Fruit fly (Drosophila melanogaster): ENCODE results near the gene CG42714.

CG42714 gene

DNA sequence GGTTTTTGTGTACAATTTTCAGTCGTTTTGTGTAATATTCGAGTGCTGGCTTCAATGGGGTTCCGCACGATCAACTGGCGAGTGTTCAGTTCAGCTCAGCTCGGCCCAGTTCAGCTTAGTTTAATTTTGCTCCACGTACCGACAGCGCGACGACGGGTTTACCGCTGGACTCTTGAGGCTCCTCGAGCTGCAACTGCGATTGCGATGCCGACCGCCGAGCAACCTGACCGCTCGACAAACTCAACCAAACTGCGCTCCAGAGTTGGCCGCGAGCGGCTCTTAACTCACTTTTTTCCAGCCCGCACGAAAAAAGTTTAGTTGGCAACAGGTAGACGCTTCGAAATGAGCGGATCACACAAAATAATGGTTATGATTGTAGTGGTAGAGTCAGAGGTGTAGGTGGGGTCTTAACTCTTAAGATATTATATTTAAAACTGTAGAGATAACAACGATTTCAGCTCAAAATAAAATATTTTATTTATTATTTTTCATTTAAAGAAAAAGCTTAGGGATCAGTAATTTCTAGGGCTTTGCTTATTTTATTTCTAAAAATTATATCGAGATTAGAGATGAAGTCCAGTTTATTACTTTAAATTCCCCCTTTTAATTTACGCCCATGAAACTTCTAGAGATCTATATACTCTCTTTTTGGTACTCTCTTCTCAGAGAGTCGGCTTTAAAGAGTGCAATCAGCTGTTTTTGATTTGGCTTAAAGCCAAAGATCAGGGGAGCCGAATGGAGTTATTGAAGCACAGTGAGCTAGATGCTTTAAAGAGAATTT is 22.7 kb upstream of the CG42714 start, which contains the start of gene Best2 (continued):
- TF ChIP-seq p53 (GFP tag; optimal IDR thresholded peaks at IDR 0.05): no peak
- no peak for TF ChIP-seq CG2199 (GFP tag; IDR thresholded peaks at IDR 0.05)
- peak; percentile 39 for TF ChIP-seq NC2β (GFP tag; optimal IDR thresholded peaks at IDR 0.05)
- peak; percentile 2 for TF ChIP-seq mirr (GFP tag; optimal IDR thresholded peaks at IDR 0.05)
- peak; percentile 85 for TF ChIP-seq CG3281 (GFP tag; optimal IDR thresholded peaks at IDR 0.05)
- TF ChIP-seq pfk (GFP tag; optimal IDR thresholded peaks at IDR 0.05): no peak
- TF ChIP-seq zfh1 (GFP tag; IDR thresholded peaks at IDR 0.05): peak; percentile 88
- TF ChIP-seq Chrac-16 (GFP tag; optimal IDR thresholded peaks at IDR 0.05): peak; percentile 83
- peak; percentile 46 for TF ChIP-seq MTF-1 (GFP tag; optimal IDR thresholded peaks at IDR 0.05; ENCODE audit: borderline replicate concordance)
- TF ChIP-seq h (optimal IDR thresholded peaks at IDR 0.05): no peak
- TF ChIP-seq cwo (GFP tag; optimal IDR thresholded peaks at IDR 0.05): peak; percentile 80
- TF ChIP-seq CG4328 (GFP tag; optimal IDR thresholded peaks at IDR 0.05): peak; percentile 85
- TF ChIP-seq CG14965 (GFP tag; optimal IDR thresholded peaks at IDR 0.05; ENCODE audit: borderline replicate concordance): no peak
- no peak for TF ChIP-seq Dll (GFP tag; IDR thresholded peaks at IDR 0.05; ENCODE audit: partially characterized antibody)
- no peak for TF ChIP-seq ato (GFP tag; IDR thresholded peaks at IDR 0.05; ENCODE audit: partially characterized antibody)
- TF ChIP-seq Lhr (GFP tag; optimal IDR thresholded peaks at IDR 0.05): peak; percentile 23
- peak; percentile 96 for TF ChIP-seq sens (GFP tag)
- peak; percentile 52; the same call in 1 of the 2 replicates for TF ChIP-seq Dip2 (GFP tag; IDR thresholded peaks at IDR 0.05)
- peak; percentile 31 for TF ChIP-seq CG5245 (GFP tag; optimal IDR thresholded peaks at IDR 0.05)
- peak; percentile 23 for TF ChIP-seq en (GFP tag; optimal IDR thresholded peaks at IDR 0.05)
- peak; percentile 90 for TF ChIP-seq B-H1 (GFP tag; IDR thresholded peaks at IDR 0.05)
- TF ChIP-seq cato (GFP tag; optimal IDR thresholded peaks at IDR 0.05; ENCODE audit: borderline replicate concordance): peak; percentile 63
- peak; percentile 43 for TF ChIP-seq exex (tag; optimal IDR thresholded peaks at IDR 0.05)
- TF ChIP-seq danr (GFP tag; IDR thresholded peaks at IDR 0.05): peak; percentile 84
- no peak for TF ChIP-seq inv (GFP tag; IDR thresholded peaks at IDR 0.05; ENCODE audit: partially characterized antibody)
- peak; percentile 86 for TF ChIP-seq CG11560 (tag; IDR thresholded peaks at IDR 0.05)
- TF ChIP-seq CG11504 (tag; optimal IDR thresholded peaks at IDR 0.05): peak; percentile 90
- peak; percentile 95 for TF ChIP-seq row (GFP tag; IDR thresholded peaks at IDR 0.05)
- peak; percentile 78 for TF ChIP-seq CG18619 (GFP tag; optimal IDR thresholded peaks at IDR 0.05)
- TF ChIP-seq CG8388 (GFP tag; optimal IDR thresholded peaks at IDR 0.05): peak; percentile 85
- peak; percentile 26; the same call in 1 of the 2 replicates for TF ChIP-seq bowl (GFP tag; IDR thresholded peaks at IDR 0.05)
- TF ChIP-seq CG1792 (GFP tag; optimal IDR thresholded peaks at IDR 0.05): peak; percentile 61
- TF ChIP-seq Ets97D (GFP tag; optimal IDR thresholded peaks at IDR 0.05): peak; percentile 28
- TF ChIP-seq CG7839 (tag; optimal IDR thresholded peaks at IDR 0.05): peak; percentile 96
- TF ChIP-seq seq (GFP tag; IDR thresholded peaks at IDR 0.05): peak; percentile 89
- peak; percentile 62 for TF ChIP-seq fu2 (GFP tag; optimal IDR thresholded peaks at IDR 0.05)
- peak; percentile 94 for TF ChIP-seq Ptx1 (GFP tag; IDR thresholded peaks at IDR 0.05)
- peak; percentile 95 for TF ChIP-seq CG13424 (tag; optimal IDR thresholded peaks at IDR 0.05)
- no peak for TF ChIP-seq CG7963 (GFP tag; IDR thresholded peaks at IDR 0.05; ENCODE audit: partially characterized antibody)
- peak; percentile 90 for TF ChIP-seq CG32772 (GFP tag; IDR thresholded peaks at IDR 0.05)
- peak; percentile 79 for TF ChIP-seq caup (GFP tag; optimal IDR thresholded peaks at IDR 0.05; ENCODE audit: severe bottlenecking)
- TF ChIP-seq trh (GFP tag; optimal IDR thresholded peaks at IDR 0.05): peak; percentile 55
- TF ChIP-seq dimm (GFP tag; IDR thresholded peaks at IDR 0.05): peak; percentile 64
- peak; percentile 81 for TF ChIP-seq unpg (GFP tag; optimal IDR thresholded peaks at IDR 0.05)
- TF ChIP-seq Dip3 (GFP tag; optimal IDR thresholded peaks at IDR 0.05): peak; percentile 72
- peak; percentile 91 for TF ChIP-seq H2.0 (GFP tag; IDR thresholded peaks at IDR 0.05)
- TF ChIP-seq CG12659 (GFP tag; optimal IDR thresholded peaks at IDR 0.05): peak; percentile 89
- no peak for TF ChIP-seq pita (GFP tag; optimal IDR thresholded peaks at IDR 0.05)
- TF ChIP-seq CG33557 (GFP tag; optimal IDR thresholded peaks at IDR 0.05): peak; percentile 82
